Worm (Caenorhabditis elegans) whole organism, young adult: ENCODE measurements around the gene mup-4.

Experiments used
- B0019.2 ChIP-seq: fragments of 200-800 bp; sonication (Bioruptor generic); conservative IDR thresholded peaks from 2 replicates; pipeline ENCODE4 v1.3.6; 2022; ENCODE audit warnings: missing genetic modification reagents, missing genetic modification characterization, missing compliant biosample characterization
- B0035.1 ChIP-seq: sonication (generic microtip); optimal IDR thresholded peaks from 2 replicates; lab custom pipeline; 2016; ENCODE audit warnings: missing genetic modification characterization, mild to moderate bottlenecking, missing compliant biosample characterization, missing genotype, missing genetic modification reagents
- B0336.3 ChIP-seq: fragments of 200-800 bp; sonication (Bioruptor generic); IDR thresholded peaks from 2 replicates; pipeline ENCODE4 v1.3.6; 2022; ENCODE audit warnings: missing genetic modification characterization, missing compliant biosample characterization
- F23B12.7 ChIP-seq: sonication (generic microtip); optimal IDR thresholded peaks from 2 replicates; lab custom pipeline; 2017; ENCODE audit warnings: missing genetic modification characterization, mild to moderate bottlenecking, missing compliant biosample characterization, antibody characterized with exemption, moderate library complexity; ENCODE audit not compliant: insufficient read depth
- F52B5.7 ChIP-seq: sonication (generic microtip); optimal IDR thresholded peaks from 2 replicates; lab custom pipeline; 2016; ENCODE audit warnings: mild to moderate bottlenecking, missing genetic modification characterization, missing compliant biosample characterization
- F57A8.1 ChIP-seq: fragments of 200-800 bp; sonication (Bioruptor generic); optimal IDR thresholded peaks from 2 replicates; lab custom pipeline; 2018; ENCODE audit warnings: mild to moderate bottlenecking, missing genetic modification characterization, moderate library complexity, missing compliant biosample characterization
- K12H6.12 ChIP-seq: fragments of 200-800 bp; sonication (Bioruptor generic); optimal IDR thresholded peaks from 2 replicates; lab custom pipeline; 2018; ENCODE audit warnings: mild to moderate bottlenecking, missing genetic modification characterization, missing compliant biosample characterization
- T07F8.4 ChIP-seq: sonication (generic microtip); optimal IDR thresholded peaks from 2 replicates; lab custom pipeline; 2016; ENCODE audit warnings: mild to moderate bottlenecking, missing genetic modification characterization, moderate library complexity, missing compliant biosample characterization
- T26A5.8 ChIP-seq: sonication (generic microtip); optimal IDR thresholded peaks from 2 replicates; lab custom pipeline; 2016; ENCODE audit warnings: missing genetic modification characterization, missing compliant biosample characterization
- Y53G8AR.9 ChIP-seq: fragments of 200-800 bp; sonication (Bioruptor generic); conservative IDR thresholded peaks from 2 replicates; pipeline ENCODE4 v1.3.6; 2022; ENCODE audit warnings: missing genetic modification reagents, missing genetic modification characterization, missing compliant biosample characterization
- Y95B8A.8 ChIP-seq: fragments of 200-800 bp; sonication (Bioruptor generic); IDR thresholded peaks from 2 replicates; pipeline ENCODE4 v1.3.6; 2022; ENCODE audit warnings: missing genetic modification reagents, missing genetic modification characterization, missing compliant biosample characterization
- akir-1 ChIP-seq: fragments of 200-800 bp; sonication (Bioruptor generic); optimal IDR thresholded peaks from 2 replicates; lab custom pipeline; 2018; ENCODE audit warnings: mild to moderate bottlenecking, missing genetic modification characterization, moderate library complexity, missing compliant biosample characterization
- athp-1 ChIP-seq: sonication (generic microtip); optimal IDR thresholded peaks from 2 replicates; lab custom pipeline; 2017; ENCODE audit warnings: mild to moderate bottlenecking, missing genetic modification characterization, missing compliant biosample characterization
- bed-2 ChIP-seq: fragments of 200-800 bp; sonication (Bioruptor generic); IDR thresholded peaks from 2 replicates; pipeline ENCODE4 v1.3.6; 2022; ENCODE audit warnings: missing genetic modification reagents, missing genetic modification characterization, missing compliant biosample characterization
- ceh-79 ChIP-seq: sonication (generic microtip); optimal IDR thresholded peaks from 2 replicates; lab custom pipeline; 2017; ENCODE audit warnings: mild to moderate bottlenecking, missing genetic modification characterization, missing compliant biosample characterization
- ceh-91 ChIP-seq: fragments of 200-800 bp; sonication (Bioruptor generic); IDR thresholded peaks from 2 replicates; pipeline ENCODE4 v1.3.6; 2022; ENCODE audit warnings: missing genetic modification reagents, missing genetic modification characterization, missing compliant biosample characterization
- die-1 ChIP-seq: sonication (generic microtip); optimal IDR thresholded peaks from 2 replicates; lab custom pipeline; 2016; ENCODE audit warnings: missing genotype, mild to moderate bottlenecking, missing genetic modification characterization, missing compliant biosample characterization
- dpl-1 ChIP-seq: fragments of 150-350 bp; optimal IDR thresholded peaks from 2 replicates; lab custom pipeline; 2014; ENCODE audit warnings: missing biosample characterization, missing genetic modification reagents, missing genetic modification characterization
- efl-1 ChIP-seq: fragments of 150-350 bp; optimal IDR thresholded peaks from 2 replicates; lab custom pipeline; 2014; ENCODE audit warnings: missing biosample characterization, missing genetic modification reagents, missing genetic modification characterization
- egl-18 ChIP-seq: fragments of 200-800 bp; sonication (Bioruptor generic); IDR thresholded peaks from 2 replicates; pipeline ENCODE4 v1.3.6; 2022; ENCODE audit warnings: missing genetic modification reagents, missing genetic modification characterization, missing compliant biosample characterization
- ekl-4 ChIP-seq: fragments of 200-800 bp; sonication (Bioruptor generic); IDR thresholded peaks from 2 replicates; pipeline ENCODE4 v1.3.6; 2022; ENCODE audit warnings: missing genetic modification reagents, missing genetic modification characterization, missing compliant biosample characterization
- ets-4 ChIP-seq: fragments of 200-800 bp; sonication (Bioruptor generic); optimal IDR thresholded peaks from 2 replicates; lab custom pipeline; 2018; ENCODE audit warnings: mild to moderate bottlenecking, missing genetic modification characterization, missing compliant biosample characterization
- gei-17 ChIP-seq: fragments of 200-800 bp; sonication (Bioruptor generic); optimal IDR thresholded peaks from 2 replicates; lab custom pipeline; 2018; ENCODE audit warnings: mild to moderate bottlenecking, missing genetic modification characterization, missing compliant biosample characterization
- him-1 ChIP-seq: sonication (generic microtip); optimal IDR thresholded peaks from 2 replicates; lab custom pipeline; 2016; ENCODE audit warnings: missing genotype, missing genetic modification reagents, missing genetic modification characterization, missing compliant biosample characterization
- hrde-1 ChIP-seq: sonication (generic microtip); optimal IDR thresholded peaks from 2 replicates; lab custom pipeline; 2016; ENCODE audit warnings: missing genetic modification characterization, mild to moderate bottlenecking, missing compliant biosample characterization, moderate library complexity, missing genotype, missing genetic modification reagents, borderline replicate concordance
- hsf-1 ChIP-seq: fragments of 200-800 bp; sonication (Bioruptor generic); IDR thresholded peaks from 2 replicates; pipeline ENCODE4 v1.3.6; 2022; ENCODE audit warnings: missing genetic modification reagents, missing genetic modification characterization, missing compliant biosample characterization
- let-526 ChIP-seq: fragments of 200-800 bp; sonication (Bioruptor generic); IDR thresholded peaks from 2 replicates; pipeline ENCODE4 v1.3.6; 2022; ENCODE audit warnings: missing genetic modification reagents, missing genetic modification characterization, missing compliant biosample characterization
- let-607 ChIP-seq, 2 experiments: fragments of 200-800 bp in 1 of 2; sonication (Bioruptor generic) in 1 of 2; sonication (generic microtip) in 1 of 2; optimal IDR thresholded peaks; 2 replicates each; lab custom pipeline; 2016 to 2018; ENCODE audit warnings: mild to moderate bottlenecking in 2 of 2, missing compliant biosample characterization in 2 of 2, missing genetic modification characterization in 2 of 2, moderate library complexity in 2 of 2, missing genotype in 1 of 2
- lin-26 ChIP-seq: fragments of 200-800 bp; sonication (Bioruptor generic); IDR thresholded peaks from 2 replicates; pipeline ENCODE4 v1.3.6; 2022; ENCODE audit warnings: missing genetic modification reagents, missing genetic modification characterization, missing compliant biosample characterization
- lin-54 ChIP-seq: fragments of 200-800 bp; sonication (Bioruptor generic); optimal IDR thresholded peaks from 2 replicates; lab custom pipeline; 2018; ENCODE audit warnings: mild to moderate bottlenecking, missing genetic modification characterization, missing compliant biosample characterization
- lir-1 ChIP-seq: fragments of 200-800 bp; sonication (Bioruptor generic); conservative IDR thresholded peaks from 2 replicates; pipeline ENCODE4 v1.3.6; 2022; ENCODE audit warnings: missing genetic modification reagents, missing genetic modification characterization, missing compliant biosample characterization
- lsl-1 ChIP-seq: fragments of 200-800 bp; sonication (Bioruptor generic); optimal IDR thresholded peaks from 2 replicates; lab custom pipeline; 2018; ENCODE audit warnings: mild to moderate bottlenecking, missing genetic modification characterization, moderate library complexity, missing compliant biosample characterization
- madf-6 ChIP-seq: fragments of 200-800 bp; sonication (Bioruptor generic); IDR thresholded peaks from 2 replicates; pipeline ENCODE4 v1.3.6; 2022; ENCODE audit warnings: missing genetic modification reagents, missing genetic modification characterization, missing compliant biosample characterization
- mcd-1 ChIP-seq: fragments of 200-800 bp; sonication (Bioruptor generic); IDR thresholded peaks from 2 replicates; pipeline ENCODE4 v1.3.6; 2022; ENCODE audit warnings: missing genetic modification reagents, missing genetic modification characterization, missing compliant biosample characterization
- mel-28 ChIP-seq: sonication (generic microtip); optimal IDR thresholded peaks from 2 replicates; lab custom pipeline; 2016; ENCODE audit warnings: borderline replicate concordance, mild to moderate bottlenecking, missing genetic modification characterization, missing compliant biosample characterization
- nfya-1 ChIP-seq: sonication (generic microtip); optimal IDR thresholded peaks from 2 replicates; lab custom pipeline; 2017; ENCODE audit warnings: antibody characterized with exemption, missing compliant biosample characterization, missing genetic modification characterization, borderline replicate concordance; ENCODE audit not compliant: insufficient read depth
- nfyb-1 ChIP-seq: fragments of 200-800 bp; sonication (Bioruptor generic); IDR thresholded peaks from 2 replicates; pipeline ENCODE4 v1.3.6; 2022; ENCODE audit warnings: missing genetic modification reagents, missing genetic modification characterization, missing compliant biosample characterization
- nhr-120 ChIP-seq: fragments of 200-800 bp; sonication (Bioruptor generic); IDR thresholded peaks from 2 replicates; pipeline ENCODE4 v1.3.6; 2022; ENCODE audit warnings: missing genetic modification characterization, missing compliant biosample characterization
- nhr-27 ChIP-seq: fragments of 200-800 bp; sonication (Bioruptor generic); optimal IDR thresholded peaks from 2 replicates; lab custom pipeline; 2018; ENCODE audit warnings: mild to moderate bottlenecking, missing genetic modification characterization, moderate library complexity, missing compliant biosample characterization
- pha-4 ChIP-seq: fragments of 150-350 bp; sonication (generic microtip); optimal IDR thresholded peaks from 2 replicates; lab custom pipeline; 2014; ENCODE audit warnings: missing biosample characterization, missing genetic modification reagents, missing genetic modification characterization
- rec-8 ChIP-seq, 2 experiments: sonication (generic microtip); optimal IDR thresholded peaks; 2 replicates each; lab custom pipeline; 2016; ENCODE audit warnings: mild to moderate bottlenecking in 2 of 2, missing genetic modification characterization in 2 of 2, missing genetic modification reagents in 2 of 2, missing genotype in 2 of 2, missing biosample characterization in 1 of 2, missing compliant biosample characterization in 1 of 2, moderate library complexity in 1 of 2
- tlf-1 ChIP-seq: fragments of 200-800 bp; sonication (Bioruptor generic); optimal IDR thresholded peaks from 2 replicates; lab custom pipeline; 2018; ENCODE audit warnings: mild to moderate bottlenecking, missing genetic modification characterization, missing compliant biosample characterization
- unc-130 ChIP-seq: sonication (generic microtip); optimal IDR thresholded peaks from 2 replicates; lab custom pipeline; 2016; ENCODE audit warnings: missing genetic modification reagents, missing genetic modification characterization, missing compliant biosample characterization
- unc-62 ChIP-seq: fragments of 150-350 bp; optimal IDR thresholded peaks from 2 replicates; lab custom pipeline; 2014; ENCODE audit warnings: missing biosample characterization, missing genetic modification reagents, missing genetic modification characterization
- zfh-2 ChIP-seq: fragments of 200-800 bp; sonication (Bioruptor generic); conservative IDR thresholded peaks from 2 replicates; pipeline ENCODE4 v1.3.6; 2022; ENCODE audit warnings: missing genetic modification reagents, missing genetic modification characterization, missing compliant biosample characterization
- zim-3 ChIP-seq: sonication (generic microtip); optimal IDR thresholded peaks from 2 replicates; lab custom pipeline; 2017; ENCODE audit warnings: mild to moderate bottlenecking, missing genetic modification characterization, moderate library complexity, missing compliant biosample characterization
- ztf-18 ChIP-seq: sonication (generic microtip); optimal IDR thresholded peaks from 2 replicates; lab custom pipeline; 2016; ENCODE audit warnings: missing genotype, mild to moderate bottlenecking, missing genetic modification characterization, missing compliant biosample characterization
- ztf-25 ChIP-seq: fragments of 200-800 bp; sonication (Bioruptor generic); IDR thresholded peaks from 2 replicates; pipeline ENCODE4 v1.3.6; 2022; ENCODE audit warnings: missing genetic modification reagents, missing genetic modification characterization, missing compliant biosample characterization

The mup-4 gene

DNA sequence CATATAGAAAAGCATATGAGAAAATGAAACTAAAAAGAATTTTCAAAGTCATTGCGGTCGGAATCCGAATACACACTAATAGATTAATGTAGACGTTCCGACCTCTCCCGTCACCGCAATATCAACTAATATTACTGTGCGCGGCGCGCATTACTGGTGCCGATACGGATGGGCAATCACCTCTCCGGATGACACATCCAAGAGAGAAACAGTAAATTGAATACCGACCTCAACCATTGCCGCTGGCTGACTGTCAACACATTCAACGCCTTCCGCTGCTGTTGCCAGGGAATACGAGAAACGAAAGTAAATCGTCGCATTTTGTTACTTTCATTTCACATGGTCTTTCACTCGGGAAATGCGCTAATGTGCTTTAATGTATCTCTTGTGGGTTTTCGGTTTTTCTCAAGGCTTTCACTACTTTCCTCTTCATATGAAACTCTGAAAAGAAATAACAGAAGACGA is 6.0 kb upstream of the mup-4 start (continued):
- TF ChIP-seq K12H6.12 (no peak), nfya-1 (tag; lab: Kevin White, UChicago) (no peak), F57A8.1 (GFP tag; lab: Kevin White, UChicago) (no peak), unc-62 (GFP tag; lab: Kevin White, UChicago) (no peak), nhr-27 (tag; lab: Kevin White, UChicago) (peak; percentile 81), B0035.1 (tag; lab: Kevin White, UChicago) (peak; percentile 51), athp-1 (tag; lab: Kevin White, UChicago) (peak; percentile 80), hsf-1 (GFP tag; lab: Robert Waterston, UW) (peak; percentile 70), nhr-120 (no peak), B0019.2 (GFP tag; lab: Robert Waterston, UW) (no peak), egl-18 (peak; percentile 66; the same call in 1 of the 2 replicates), zim-3 (tag; lab: Kevin White, UChicago) (peak; percentile 74), B0336.3 (peak; percentile 90), T26A5.8 (tag; lab: Kevin White, UChicago) (peak; percentile 41), let-526 (no peak), madf-6 (GFP tag; lab: Robert Waterston, UW) (peak; percentile 82), mcd-1 (GFP tag; lab: Robert Waterston, UW) (peak; percentile 47), dpl-1 (no peak), let-607 (tag; optimal IDR thresholded peaks at IDR 0.05; lab: Kevin White, UChicago) (no peak), ceh-79 (tag; lab: Kevin White, UChicago) (peak; percentile 94), F52B5.7 (tag; lab: Kevin White, UChicago) (peak; percentile 89), ztf-25 (GFP tag; lab: Robert Waterston, UW) (peak; percentile 54; the same call in 1 of the 2 replicates), mel-28 (tag; lab: Kevin White, UChicago) (no peak), bed-2 (GFP tag; lab: Robert Waterston, UW) (no peak), F23B12.7 (no peak), ets-4 (GFP tag; lab: Kevin White, UChicago) (no peak), zfh-2 (GFP tag; lab: Robert Waterston, UW) (no peak), ekl-4 (GFP tag; lab: Robert Waterston, UW) (peak; percentile 76), lin-54 (GFP tag; lab: Kevin White, UChicago) (peak; percentile 45), akir-1 (no peak), die-1 (tag; lab: Kevin White, UChicago) (peak; percentile 30), efl-1 (GFP tag; lab: Kevin White, UChicago) (no peak), lin-26 (GFP tag; lab: Robert Waterston, UW) (no peak; the same call in 1 of the 2 replicates), him-1 (peak; percentile 52), hrde-1 (tag; lab: Kevin White, UChicago) (peak; percentile 97), T07F8.4 (tag; lab: Kevin White, UChicago) (no peak), gei-17 (no peak), Y95B8A.8 (GFP tag; lab: Robert Waterston, UW) (no peak; the same call in 1 of the 2 replicates), ztf-18 (tag; lab: Kevin White, UChicago) (no peak), lir-1 (GFP tag; lab: Robert Waterston, UW) (no peak; the same call in 1 of the 2 replicates), unc-130 (peak; percentile 56), ceh-91 (GFP tag; lab: Robert Waterston, UW) (no peak), tlf-1 (GFP tag; lab: Kevin White, UChicago) (peak; percentile 73), lsl-1 (peak; percentile 6), pha-4 (tag; lab: Kevin White, UChicago) (no peak), rec-8 (tag; optimal IDR thresholded peaks at IDR 0.05; lab: Kevin White, UChicago) (peak; percentile 6 to 50), nfyb-1 (GFP tag; lab: Robert Waterston, UW) (peak; percentile 68; the same call in 1 of the 2 replicates), Y53G8AR.9 (GFP tag; lab: Robert Waterston, UW) (peak; percentile 85)
